Fruit fly (Drosophila melanogaster) whole organism, prepupa: ENCODE data around the gene CG31710.

Experiments
- Blimp-1 ChIP-seq: fragments of 200-800 bp; sonication (Bioruptor generic); optimal IDR thresholded peaks from 3 replicates; lab custom pipeline; 2017; ENCODE audit warnings: missing biosample characterization, missing genetic modification characterization, mild to moderate bottlenecking, moderate library complexity, missing genetic modification reagents
- CG10631 ChIP-seq: fragments of 200-800 bp; sonication (Bioruptor generic); optimal IDR thresholded peaks from 2 replicates; lab custom pipeline; 2016; ENCODE audit warnings: missing biosample characterization, missing genetic modification characterization
- CG11762 ChIP-seq: fragments of 200-800 bp; sonication (Bioruptor generic); optimal IDR thresholded peaks from 3 replicates; lab custom pipeline; 2016; ENCODE audit warnings: missing biosample characterization, missing genetic modification characterization; ENCODE audit not compliant: insufficient read depth
- CG11902 ChIP-seq: fragments of 200-800 bp; sonication (Bioruptor generic); optimal IDR thresholded peaks from 3 replicates; lab custom pipeline; 2016; ENCODE audit warnings: missing biosample characterization, missing genetic modification characterization
- CG1621 ChIP-seq: fragments of 200-800 bp; sonication (Bioruptor generic); optimal IDR thresholded peaks from 3 replicates; lab custom pipeline; 2018; ENCODE audit warnings: missing biosample characterization, mild to moderate bottlenecking, missing genetic modification characterization
- CG16779 ChIP-seq: fragments of 200-800 bp; sonication (Bioruptor generic); optimal IDR thresholded peaks from 3 replicates; lab custom pipeline; 2017; ENCODE audit warnings: missing biosample characterization, mild to moderate bottlenecking, missing genetic modification characterization
- CG3032 ChIP-seq: fragments of 200-800 bp; optimal IDR thresholded peaks from 2 replicates; lab custom pipeline; 2019; ENCODE audit warnings: missing biosample characterization, mild to moderate bottlenecking, missing genetic modification characterization, moderate library complexity
- CG32006 ChIP-seq: fragments of 200-800 bp; sonication (Bioruptor generic); optimal IDR thresholded peaks from 3 replicates; lab custom pipeline; 2017; ENCODE audit warnings: missing biosample characterization, mild to moderate bottlenecking, missing genetic modification characterization
- CG6163 ChIP-seq: fragments of 200-800 bp; sonication (Bioruptor generic); IDR thresholded peaks from 3 replicates; pipeline ENCODE4 v1.3.6; 2022; ENCODE audit warnings: missing biosample characterization, missing genetic modification characterization
- CG8319 ChIP-seq: fragments of 200-800 bp; sonication (Bioruptor generic); optimal IDR thresholded peaks from 3 replicates; lab custom pipeline; 2016; ENCODE audit warnings: missing biosample characterization, missing genetic modification characterization
- CG9139 ChIP-seq: fragments of 200-800 bp; sonication (Bioruptor generic); optimal IDR thresholded peaks from 3 replicates; lab custom pipeline; 2017; ENCODE audit warnings: missing biosample characterization, mild to moderate bottlenecking, missing genetic modification characterization
- Eip75B ChIP-seq: fragments of 200-800 bp; sonication (Bioruptor generic); optimal IDR thresholded peaks from 3 replicates; lab custom pipeline; 2016; ENCODE audit warnings: missing biosample characterization, missing genetic modification characterization
- Eip93F ChIP-seq: fragments of 200-800 bp; sonication (Bioruptor generic); optimal IDR thresholded peaks from 2 replicates; lab custom pipeline; 2016; ENCODE audit warnings: missing biosample characterization, mild to moderate bottlenecking, missing genetic modification characterization
- Hr39 ChIP-seq: fragments of 200-800 bp; sonication (Bioruptor generic); optimal IDR thresholded peaks from 2 replicates; lab custom pipeline; 2016; ENCODE audit warnings: missing biosample characterization, missing genetic modification characterization
- Smox ChIP-seq: fragments of 200-800 bp; sonication (Bioruptor generic); optimal IDR thresholded peaks from 3 replicates; lab custom pipeline; 2016; ENCODE audit warnings: missing biosample characterization, missing genetic modification characterization
- Sox14 ChIP-seq: fragments of 200-800 bp; sonication (Bioruptor generic); optimal IDR thresholded peaks from 3 replicates; lab custom pipeline; 2016; ENCODE audit warnings: missing biosample characterization, missing genetic modification characterization
- Sox15 ChIP-seq: fragments of 200-800 bp; sonication (Bioruptor generic); optimal IDR thresholded peaks from 3 replicates; lab custom pipeline; 2016; ENCODE audit warnings: missing biosample characterization, missing genetic modification characterization
- achi ChIP-seq: fragments of 200-800 bp; sonication (Bioruptor generic); optimal IDR thresholded peaks from 3 replicates; lab custom pipeline; 2016; ENCODE audit warnings: missing biosample characterization, missing genetic modification characterization
- dac ChIP-seq: fragments of 200-800 bp; sonication (Bioruptor generic); optimal IDR thresholded peaks from 2 replicates; lab custom pipeline; 2017; ENCODE audit warnings: missing biosample characterization, mild to moderate bottlenecking, missing genetic modification characterization
- eg ChIP-seq: fragments of 200-800 bp; sonication (Bioruptor generic); IDR thresholded peaks from 3 replicates; pipeline ENCODE4 v1.3.6; 2022; ENCODE audit warnings: missing biosample characterization, missing genetic modification characterization
- esn ChIP-seq: fragments of 200-800 bp; sonication (Bioruptor generic); optimal IDR thresholded peaks from 2 replicates; lab custom pipeline; 2016; ENCODE audit warnings: missing biosample characterization, mild to moderate bottlenecking, missing genetic modification characterization, moderate library complexity
- fd59A ChIP-seq: fragments of 200-800 bp; sonication (Bioruptor generic); optimal IDR thresholded peaks from 2 replicates; lab custom pipeline; 2017; ENCODE audit warnings: missing biosample characterization, mild to moderate bottlenecking, missing genetic modification characterization, missing genetic modification reagents
- fd85E ChIP-seq: fragments of 200-800 bp; sonication (Bioruptor generic); optimal IDR thresholded peaks from 3 replicates; lab custom pipeline; 2016; ENCODE audit warnings: missing biosample characterization, missing genetic modification characterization
- fkh ChIP-seq: fragments of 200-800 bp; sonication (Bioruptor generic); optimal IDR thresholded peaks from 3 replicates; lab custom pipeline; 2017; ENCODE audit warnings: missing biosample characterization, mild to moderate bottlenecking, missing genetic modification characterization, moderate library complexity
- lz ChIP-seq: fragments of 200-800 bp; sonication (Bioruptor generic); optimal IDR thresholded peaks from 3 replicates; lab custom pipeline; 2016; ENCODE audit warnings: missing biosample characterization, missing genetic modification characterization
- svp ChIP-seq: fragments of 200-800 bp; sonication (Bioruptor generic); peaks from one replicate; lab custom pipeline; 2016; ENCODE audit warnings: missing biosample characterization, missing genetic modification characterization
- vri ChIP-seq: fragments of 200-800 bp; sonication (Bioruptor generic); optimal IDR thresholded peaks from 3 replicates; lab custom pipeline; 2016; ENCODE audit warnings: missing biosample characterization, mild to moderate bottlenecking, missing genetic modification characterization

The CG31710 gene

DNA sequence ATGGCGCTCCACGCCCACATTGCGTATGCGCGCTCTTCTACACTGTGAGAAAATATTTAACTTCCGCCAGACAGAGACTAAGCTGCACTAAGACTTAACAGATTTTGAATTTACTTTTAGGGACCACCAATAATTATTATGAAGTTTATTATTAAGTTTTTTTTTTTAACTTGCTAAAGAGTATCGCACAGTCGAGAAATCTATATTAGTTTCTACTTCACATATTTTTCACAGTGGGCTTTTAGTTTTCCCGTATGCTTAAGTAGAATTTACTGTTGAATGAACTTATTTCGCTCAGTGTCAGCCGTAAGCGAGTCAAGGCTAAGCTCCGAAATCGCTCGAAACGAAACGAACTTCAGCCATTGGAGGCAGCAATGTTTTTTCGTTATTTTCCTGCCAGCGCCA is 45.2 kb downstream of the CG31710 start (continued):
- TF ChIP-seq CG11902 (GFP tag; lab: Kevin White, UChicago), result no peak
- no peak for TF ChIP-seq CG8319 (GFP tag; lab: Kevin White, UChicago)
- no peak for TF ChIP-seq Blimp-1 (GFP tag; lab: Kevin White, UChicago)
- TF ChIP-seq Sox15 (GFP tag; lab: Kevin White, UChicago), result no peak
- TF ChIP-seq svp, result peak; percentile 77
- peak; percentile 37 for TF ChIP-seq CG10631
- TF ChIP-seq Eip93F (GFP tag; lab: Kevin White, UChicago), result no peak
- peak; percentile 35 for TF ChIP-seq fd59A (GFP tag; lab: Kevin White, UChicago)
- TF ChIP-seq fkh (GFP tag; lab: Kevin White, UChicago), result no peak
- peak; percentile 13 for TF ChIP-seq Smox (GFP tag; lab: Kevin White, UChicago)
- TF ChIP-seq lz (GFP tag; lab: Kevin White, UChicago), result peak; percentile 43
- TF ChIP-seq dac, result no peak
- TF ChIP-seq Sox14, result peak; percentile 20
- no peak for TF ChIP-seq Hr39 (GFP tag; lab: Kevin White, UChicago)
- no peak for TF ChIP-seq esn (GFP tag; lab: Kevin White, UChicago)
- peak; percentile 37 for TF ChIP-seq achi (GFP tag; lab: Kevin White, UChicago)
- TF ChIP-seq CG32006 (GFP tag; lab: Kevin White, UChicago), result peak; percentile 64
- no peak for TF ChIP-seq CG3032
- TF ChIP-seq CG1621 (tag; lab: Kevin White, UChicago), result no peak
- TF ChIP-seq CG16779, result peak; percentile 32
- TF ChIP-seq CG6163, result 0 out of 3 replicates have a peak, but pooled peaks have one; percentile 7
- TF ChIP-seq vri (GFP tag; lab: Kevin White, UChicago), result no peak
- no peak for TF ChIP-seq CG9139
- TF ChIP-seq, all 60 proteins: peak for 28

DNA sequence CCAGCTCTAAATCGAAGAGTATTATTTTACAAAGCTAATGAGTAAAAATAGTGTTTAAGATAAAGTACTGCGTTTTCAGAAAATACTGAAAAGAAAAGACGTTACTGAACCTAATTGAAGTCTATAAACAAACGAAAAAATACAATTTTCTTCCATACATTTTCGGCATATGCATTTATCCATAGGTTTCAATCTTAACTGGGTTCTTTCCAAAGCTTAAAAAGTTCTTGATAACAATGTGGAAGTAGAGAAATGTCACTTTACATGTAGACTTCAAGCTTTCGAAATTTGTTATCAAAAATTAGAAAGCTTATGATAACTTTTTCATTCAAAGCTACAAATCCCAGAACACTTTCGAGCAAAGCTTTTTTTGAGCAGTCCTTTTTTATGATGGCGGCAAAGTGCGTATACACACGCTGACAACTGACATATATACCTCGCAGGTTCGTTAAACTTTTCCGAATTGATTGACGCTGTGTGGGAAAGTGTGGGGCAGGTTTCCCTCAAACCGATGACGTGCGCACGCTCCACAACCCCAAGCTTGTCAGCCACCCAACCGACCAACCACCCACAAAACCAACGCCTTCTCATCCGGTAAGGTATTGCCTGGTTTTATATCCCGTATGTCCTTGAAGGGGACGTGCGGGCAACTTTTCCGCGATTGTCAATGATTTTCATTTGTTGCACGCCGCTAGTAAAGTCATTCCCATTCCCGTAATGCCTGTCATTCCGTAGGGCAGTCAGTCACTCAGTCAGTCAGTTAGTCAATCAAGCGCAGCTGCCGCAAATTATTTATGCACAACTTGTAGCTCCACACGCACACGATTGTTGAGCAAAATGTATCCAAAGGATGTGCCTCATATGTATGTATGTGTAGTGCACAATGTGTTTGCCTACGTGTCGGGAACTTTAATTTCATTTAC is 48.2 kb downstream of the CG31710 start:
- TF ChIP-seq CG10631 (no peak), Eip75B (no peak), CG11762 (GFP tag; lab: Kevin White, UChicago) (no peak), fd85E (GFP tag; lab: Kevin White, UChicago) (no peak), Sox15 (GFP tag; lab: Kevin White, UChicago) (no peak)

DNA sequence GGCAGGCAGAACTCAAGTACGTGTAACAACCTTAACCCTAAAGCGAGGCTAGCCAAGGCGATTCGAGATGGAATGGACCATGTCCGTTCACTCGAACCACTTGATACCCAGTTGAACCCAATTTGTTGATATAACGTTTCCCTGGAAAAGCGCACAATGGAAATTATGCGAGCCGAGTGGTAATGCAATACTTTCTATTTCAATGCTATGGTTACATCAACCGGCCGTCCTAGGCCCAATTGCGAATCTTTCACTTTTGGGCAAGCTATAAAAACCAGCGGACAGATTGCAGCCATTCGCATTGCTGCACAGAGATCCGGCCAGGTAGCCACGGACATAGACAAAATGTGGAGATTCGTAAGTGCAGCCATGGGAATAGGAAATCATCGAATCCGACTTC is 49.5 kb downstream of the CG31710 start, which contains the start of gene CG33299:
CG33299 (plus strand) TSS at position 301 of the 400 bp plus-strand sequence.
- no peak for TF ChIP-seq eg (GFP tag; lab: Robert Waterston, UW)
